Fruit fly (Drosophila melanogaster) whole organism, embryonic: Measurements from ENCODE around the gene Tim17b1.

ENCODE experiments used
- Abd-B ChIP-seq: fragments of 200-800 bp; sonication (Bioruptor generic); optimal IDR thresholded peaks from 2 replicates; lab custom pipeline; 2018; ENCODE audit warnings: missing biosample characterization, mild to moderate bottlenecking, missing genetic modification characterization, moderate library complexity
- Asciz ChIP-seq: fragments of 200-800 bp; sonication (Bioruptor generic); optimal IDR thresholded peaks from 2 replicates; lab custom pipeline; 2017; ENCODE audit warnings: missing biosample characterization, mild to moderate bottlenecking, missing genetic modification characterization, missing genetic modification reagents
- Atf3 ChIP-seq: fragments of 200-800 bp; sonication (Bioruptor generic); optimal IDR thresholded peaks from 3 replicates; lab custom pipeline; 2016; ENCODE audit warnings: missing biosample characterization, missing genetic modification characterization
- CG10147 ChIP-seq: fragments of 200-800 bp; sonication (Bioruptor generic); optimal IDR thresholded peaks from 2 replicates; lab custom pipeline; 2019; ENCODE audit warnings: missing biosample characterization, mild to moderate bottlenecking, missing genetic modification characterization, moderate library complexity
- CG10543 ChIP-seq: fragments of 200-800 bp; sonication (Bioruptor generic); optimal IDR thresholded peaks from 3 replicates; lab custom pipeline; 2017; ENCODE audit warnings: missing biosample characterization, mild to moderate bottlenecking, missing genetic modification characterization, moderate library complexity
- CG12104 ChIP-seq: fragments of 200-800 bp; sonication (Bioruptor generic); optimal IDR thresholded peaks from 3 replicates; lab custom pipeline; 2016; ENCODE audit warnings: missing biosample characterization, missing genetic modification characterization
- CG12299 ChIP-seq: fragments of 200-800 bp; sonication (Bioruptor generic); optimal IDR thresholded peaks from 2 replicates; lab custom pipeline; 2018; ENCODE audit warnings: missing biosample characterization, mild to moderate bottlenecking, missing genetic modification characterization
- CG17359 ChIP-seq: fragments of 200-800 bp; sonication (Bioruptor generic); optimal IDR thresholded peaks from 3 replicates; lab custom pipeline; 2018; ENCODE audit warnings: missing biosample characterization, mild to moderate bottlenecking, missing genetic modification characterization, moderate library complexity
- CG1792 ChIP-seq: fragments of 200-800 bp; sonication (Bioruptor generic); optimal IDR thresholded peaks from 2 replicates; lab custom pipeline; 2016; ENCODE audit warnings: missing biosample characterization, missing genetic modification characterization
- CG18262 ChIP-seq: fragments of 200-800 bp; optimal IDR thresholded peaks from 3 replicates; lab custom pipeline; 2019; ENCODE audit warnings: missing biosample characterization, mild to moderate bottlenecking, missing genetic modification characterization, moderate library complexity
- CG1832 ChIP-seq: fragments of 200-800 bp; sonication (Bioruptor generic); optimal IDR thresholded peaks from 2 replicates; lab custom pipeline; 2017; ENCODE audit warnings: missing biosample characterization, mild to moderate bottlenecking, missing genetic modification characterization, inconsistent platforms
- CG2889 ChIP-seq: fragments of 200-800 bp; sonication (Bioruptor generic); IDR thresholded peaks from 3 replicates; pipeline ENCODE4 v1.3.6; 2022; ENCODE audit warnings: missing biosample characterization, missing genetic modification characterization
- CG31441 ChIP-seq: fragments of 200-800 bp; sonication (Bioruptor generic); IDR thresholded peaks from 2 replicates; pipeline ENCODE4 v1.3.6; 2022; ENCODE audit warnings: missing biosample characterization, missing genetic modification characterization
- CG3281 ChIP-seq: fragments of 200-800 bp; sonication (Bioruptor generic); optimal IDR thresholded peaks from 3 replicates; lab custom pipeline; 2017; ENCODE audit warnings: missing biosample characterization, mild to moderate bottlenecking, missing genetic modification characterization
- CG4820 ChIP-seq: fragments of 200-800 bp; sonication (Bioruptor generic); optimal IDR thresholded peaks from 3 replicates; lab custom pipeline; 2016; ENCODE audit warnings: missing biosample characterization, missing genetic modification characterization
- CG5245 ChIP-seq: fragments of 200-800 bp; sonication (Bioruptor generic); optimal IDR thresholded peaks from 3 replicates; lab custom pipeline; 2016; ENCODE audit warnings: missing biosample characterization, missing genetic modification characterization
- CG5953 ChIP-seq: fragments of 200-800 bp; sonication (Bioruptor generic); IDR thresholded peaks from 2 replicates; pipeline ENCODE4 v1.3.6; 2022; ENCODE audit warnings: missing biosample characterization, missing genetic modification characterization
- CG6272 ChIP-seq: fragments of 200-800 bp; sonication (Bioruptor generic); IDR thresholded peaks from 2 replicates; pipeline ENCODE4 v1.3.6; 2022; ENCODE audit warnings: missing biosample characterization, missing genetic modification characterization
- Dip3 ChIP-seq: fragments of 200-800 bp; sonication (Bioruptor generic); optimal IDR thresholded peaks from 3 replicates; lab custom pipeline; 2016; ENCODE audit warnings: missing biosample characterization, missing genetic modification characterization
- Dp ChIP-seq: fragments of 200-800 bp; sonication (Bioruptor generic); optimal IDR thresholded peaks from 2 replicates; lab custom pipeline; 2018; ENCODE audit warnings: missing biosample characterization, mild to moderate bottlenecking, missing genetic modification characterization, moderate library complexity
- HLH3B ChIP-seq: fragments of 200-800 bp; sonication (Bioruptor generic); IDR thresholded peaks from 2 replicates; pipeline ENCODE4 v1.3.6; 2022; ENCODE audit warnings: missing biosample characterization, missing genetic modification characterization
- HLHmδ ChIP-seq: fragments of 200-800 bp; sonication (Bioruptor generic); optimal IDR thresholded peaks from 2 replicates; lab custom pipeline; 2018; ENCODE audit warnings: missing biosample characterization, mild to moderate bottlenecking, missing genetic modification characterization, moderate library complexity
- HmgD ChIP-seq: fragments of 200-800 bp; sonication (Bioruptor generic); optimal IDR thresholded peaks from 3 replicates; lab custom pipeline; 2016; ENCODE audit warnings: missing biosample characterization, missing genetic modification characterization
- Hr39 ChIP-seq: fragments of >200 bp; optimal IDR thresholded peaks from 2 replicates; lab custom pipeline; 2017
- Mad ChIP-seq: fragments of 200-800 bp; sonication (Bioruptor generic); optimal IDR thresholded peaks from 2 replicates; lab custom pipeline; 2016; ENCODE audit warnings: missing biosample characterization, missing genetic modification characterization
- Meics ChIP-seq: fragments of 200-800 bp; sonication (Bioruptor generic); optimal IDR thresholded peaks from 2 replicates; lab custom pipeline; 2017; ENCODE audit warnings: missing biosample characterization, mild to moderate bottlenecking, missing genetic modification characterization
- Mes4 ChIP-seq: fragments of 200-800 bp; sonication (Bioruptor generic); optimal IDR thresholded peaks from 2 replicates; lab custom pipeline; 2016; ENCODE audit warnings: missing biosample characterization, missing genetic modification characterization
- NC2β ChIP-seq: fragments of 200-800 bp; sonication (Bioruptor generic); optimal IDR thresholded peaks from 2 replicates; lab custom pipeline; 2016; ENCODE audit warnings: missing biosample characterization, missing genetic modification characterization
- Ptx1 ChIP-seq: fragments of 200-800 bp; sonication (Bioruptor generic); IDR thresholded peaks from 2 replicates; pipeline ENCODE4 v1.3.6; 2022; ENCODE audit warnings: missing biosample characterization, missing genetic modification characterization
- al ChIP-seq: fragments of 200-800 bp; sonication (Bioruptor generic); IDR thresholded peaks from 2 replicates; pipeline ENCODE4 v1.3.6; 2022; ENCODE audit warnings: missing biosample characterization, missing genetic modification characterization
- ara ChIP-seq: fragments of 200-800 bp; sonication (Bioruptor generic); IDR thresholded peaks from 2 replicates; pipeline ENCODE4 v1.3.6; 2022; ENCODE audit warnings: missing biosample characterization, missing genetic modification characterization
- ase ChIP-seq: fragments of 200-800 bp; sonication (Bioruptor generic); IDR thresholded peaks from 3 replicates; pipeline ENCODE4 v1.3.6; 2022; ENCODE audit warnings: missing biosample characterization, missing genetic modification characterization
- ash1 ChIP-seq: fragments of 200-800 bp; sonication (Bioruptor generic); optimal IDR thresholded peaks from 2 replicates; lab custom pipeline; 2018; ENCODE audit warnings: missing biosample characterization, mild to moderate bottlenecking, missing genetic modification characterization
- az2 ChIP-seq: fragments of 200-800 bp; sonication (Bioruptor generic); optimal IDR thresholded peaks from 3 replicates; lab custom pipeline; 2016; ENCODE audit warnings: missing biosample characterization, missing genetic modification characterization
- caup ChIP-seq: fragments of 200-800 bp; sonication (Bioruptor generic); optimal IDR thresholded peaks from 3 replicates; lab custom pipeline; 2017; ENCODE audit warnings: missing biosample characterization, mild to moderate bottlenecking, missing genetic modification characterization, moderate library complexity; ENCODE audit not compliant: severe bottlenecking
- corto ChIP-seq: fragments of 200-800 bp; sonication (Bioruptor generic); optimal IDR thresholded peaks from 2 replicates; lab custom pipeline; 2016; ENCODE audit warnings: missing biosample characterization, mild to moderate bottlenecking, missing genetic modification characterization, moderate library complexity
- en ChIP-seq: fragments of 200-800 bp; sonication (Bioruptor generic); optimal IDR thresholded peaks from 2 replicates; lab custom pipeline; 2016; ENCODE audit warnings: missing biosample characterization, missing genetic modification characterization
- eyg ChIP-seq: fragments of 200-800 bp; sonication (Bioruptor generic); optimal IDR thresholded peaks from 3 replicates; lab custom pipeline; 2016; ENCODE audit warnings: missing biosample characterization, missing genetic modification characterization
- gro ChIP-seq: fragments of 200-800 bp; sonication (Bioruptor generic); optimal IDR thresholded peaks from 2 replicates; lab custom pipeline; 2016; ENCODE audit warnings: missing biosample characterization, missing genetic modification characterization
- klu ChIP-seq: fragments of 200-800 bp; sonication (Bioruptor generic); IDR thresholded peaks from 2 replicates; pipeline ENCODE4 v1.3.6; 2022; ENCODE audit warnings: missing biosample characterization, missing genetic modification characterization
- lilli ChIP-seq: fragments of 200-800 bp; sonication (Bioruptor generic); optimal IDR thresholded peaks from 3 replicates; lab custom pipeline; 2016; ENCODE audit warnings: missing biosample characterization, missing genetic modification characterization
- lmd ChIP-seq: fragments of 200-800 bp; sonication (Bioruptor generic); IDR thresholded peaks from 2 replicates; pipeline ENCODE4 v1.3.6; 2022; ENCODE audit warnings: missing biosample characterization, missing genetic modification characterization
- nerfin-1 ChIP-seq: fragments of 200-800 bp; sonication (Bioruptor generic); optimal IDR thresholded peaks from 3 replicates; lab custom pipeline; 2019; ENCODE audit warnings: missing biosample characterization, mild to moderate bottlenecking, missing genetic modification characterization, moderate library complexity
- nmo ChIP-seq: fragments of 200-800 bp; sonication (Bioruptor generic); optimal IDR thresholded peaks from 2 replicates; lab custom pipeline; 2018; ENCODE audit warnings: missing biosample characterization, mild to moderate bottlenecking, missing genetic modification characterization, moderate library complexity
- oc ChIP-seq: fragments of 200-800 bp; sonication (Bioruptor generic); optimal IDR thresholded peaks from 2 replicates; lab custom pipeline; 2018; ENCODE audit warnings: missing biosample characterization, mild to moderate bottlenecking, missing genetic modification characterization, moderate library complexity
- rib ChIP-seq: fragments of 200-800 bp; sonication (Bioruptor generic); IDR thresholded peaks from 2 replicates; pipeline ENCODE4 v1.3.6; 2022; ENCODE audit warnings: missing biosample characterization, missing genetic modification characterization
- sisA ChIP-seq: fragments of 200-800 bp; sonication (Bioruptor generic); IDR thresholded peaks from 2 replicates; pipeline ENCODE4 v1.3.6; 2022; ENCODE audit warnings: missing biosample characterization, missing genetic modification characterization
- vvl ChIP-seq: fragments of 200-800 bp; sonication (Bioruptor generic); IDR thresholded peaks from 2 replicates; pipeline ENCODE4 v1.3.6; 2022; ENCODE audit warnings: missing biosample characterization, missing genetic modification characterization
- wdn ChIP-seq: fragments of 200-800 bp; sonication (Bioruptor generic); IDR thresholded peaks from 2 replicates; pipeline ENCODE4 v1.3.6; 2022; ENCODE audit warnings: missing biosample characterization, missing genetic modification characterization
- z ChIP-seq: fragments of 200-800 bp; sonication (Bioruptor generic); IDR thresholded peaks from 3 replicates; pipeline ENCODE4 v1.3.6; 2022; ENCODE audit warnings: missing biosample characterization, missing genetic modification characterization

Gene Tim17b1

dm6 chr3R:5256462-5257146 is 43.3 kb upstream of the Tim17b1 start, which contains the start of the genes Enoph and Hph (continued):
- TF ChIP-seq Asciz (GFP tag; lab: Kevin White, UChicago), result no peak
- no peak for TF ChIP-seq z (GFP tag; lab: Robert Waterston, UW)
- TF ChIP-seq nerfin-1 (tag; lab: Kevin White, UChicago), result peak; percentile 13
- TF ChIP-seq ase (GFP tag; lab: Robert Waterston, UW), result 0 out of 3 replicates have a peak, but pooled peaks have one; percentile 45
- no peak for TF ChIP-seq CG5953 (GFP tag; lab: Robert Waterston, UW)
- TF ChIP-seq Dp, result peak; percentile 48
- peak; percentile 70 for TF ChIP-seq Ptx1 (GFP tag; lab: Robert Waterston, UW)
- peak; percentile 58 for TF ChIP-seq Dip3 (GFP tag; lab: Kevin White, UChicago)
- 0 out of 2 replicates have a peak, but pooled peaks have one; percentile 39 for TF ChIP-seq CG6272 (GFP tag; lab: Robert Waterston, UW)
- no peak for TF ChIP-seq Hr39 (lab: Kevin White, UChicago)
- TF ChIP-seq vvl (GFP tag; lab: Robert Waterston, UW), result 0 out of 2 replicates have a peak, but pooled peaks have one; percentile 44
- peak; percentile 75 for TF ChIP-seq CG10543
- TF ChIP-seq caup (GFP tag; lab: Kevin White, UChicago), result peak; percentile 48
- peak; percentile 65 for TF ChIP-seq CG4820 (GFP tag; lab: Kevin White, UChicago)
- peak; percentile 47; the same call in 1 of the 2 replicates for TF ChIP-seq rib (GFP tag; lab: Robert Waterston, UW)
- peak; percentile 38 for TF ChIP-seq CG5245
- peak; percentile 5 for TF ChIP-seq gro (GFP tag; lab: Kevin White, UChicago)
- TF ChIP-seq Mad (GFP tag; lab: Kevin White, UChicago), result peak; percentile 29
- TF ChIP-seq CG1832 (GFP tag; lab: Kevin White, UChicago), result no peak
- peak; percentile 29; the same call in 1 of the 2 replicates for TF ChIP-seq wdn
- TF ChIP-seq sisA (GFP tag; lab: Robert Waterston, UW), result peak; percentile 41
- no peak for TF ChIP-seq eyg (GFP tag; lab: Kevin White, UChicago)
- peak; percentile 57 for TF ChIP-seq al (GFP tag; lab: Robert Waterston, UW)
- peak; percentile 67 for TF ChIP-seq CG18262
- TF ChIP-seq CG31441 (GFP tag; lab: Robert Waterston, UW), result peak; percentile 52; the same call in 1 of the 2 replicates
- TF ChIP-seq HLH3B (GFP tag; lab: Robert Waterston, UW), result peak; percentile 48; the same call in 1 of the 2 replicates
- TF ChIP-seq ash1 (GFP tag; lab: Kevin White, UChicago), result no peak
- peak; percentile 67 for TF ChIP-seq lmd (GFP tag; lab: Robert Waterston, UW)
- TF ChIP-seq Atf3 (GFP tag; lab: Kevin White, UChicago), result peak; percentile 20
- TF ChIP-seq Abd-B (GFP tag; lab: Kevin White, UChicago), result peak; percentile 79
- TF ChIP-seq oc, result no peak
- peak; percentile 42 for TF ChIP-seq HmgD (GFP tag; lab: Kevin White, UChicago)
- peak; percentile 15 for TF ChIP-seq Mes4 (GFP tag; lab: Kevin White, UChicago)
- TF ChIP-seq NC2β (GFP tag; lab: Kevin White, UChicago), result peak; percentile 12
- peak; percentile 57 for TF ChIP-seq CG12104
- peak; percentile 58 for TF ChIP-seq CG17359
- no peak for TF ChIP-seq CG2889 (GFP tag; lab: Robert Waterston, UW)
- TF ChIP-seq CG10147 (GFP tag; lab: Kevin White, UChicago), result peak; percentile 79
- TF ChIP-seq az2 (GFP tag; lab: Kevin White, UChicago), result peak; percentile 65
- peak; percentile 70 for TF ChIP-seq corto
- TF ChIP-seq Meics (GFP tag; lab: Kevin White, UChicago), result peak; percentile 61
- peak; percentile 42 for TF ChIP-seq CG1792 (GFP tag; lab: Kevin White, UChicago)
- TF ChIP-seq HLHmδ (GFP tag; lab: Kevin White, UChicago), result no peak
- no peak for TF ChIP-seq ara
- peak; percentile 82 for TF ChIP-seq nmo (GFP tag; lab: Kevin White, UChicago)
- TF ChIP-seq klu (GFP tag; lab: Robert Waterston, UW), result peak; percentile 59
- peak; percentile 61 for TF ChIP-seq CG3281 (GFP tag; lab: Kevin White, UChicago)
- no peak for TF ChIP-seq en (GFP tag; lab: Kevin White, UChicago)
- peak; percentile 79 for TF ChIP-seq lilli (GFP tag; lab: Kevin White, UChicago)
- peak; percentile 30 for TF ChIP-seq CG12299 (tag; lab: Kevin White, UChicago)
